Worm (Caenorhabditis elegans) whole organism, L3 larva: Measurements from ENCODE around the gene ndab-2.

ENCODE experiments used
- R02D3.7 ChIP-seq: fragments of 150-350 bp; optimal IDR thresholded peaks from 2 replicates; lab custom pipeline; 2014; ENCODE audit warnings: missing biosample characterization, missing genetic modification characterization
- aly-2 ChIP-seq: fragments of 150-350 bp; optimal IDR thresholded peaks from 2 replicates; lab custom pipeline; 2014; ENCODE audit warnings: missing biosample characterization, missing genetic modification characterization
- ama-1 ChIP-seq: fragments of 150-350 bp; optimal IDR thresholded peaks from 2 replicates; lab custom pipeline; 2018
- ceh-16 ChIP-seq: sonication (generic microtip); optimal IDR thresholded peaks from 2 replicates; lab custom pipeline; 2017; ENCODE audit warnings: missing biosample characterization, missing genetic modification characterization
- ceh-28 ChIP-seq: fragments of 150-350 bp; optimal IDR thresholded peaks from 2 replicates; lab custom pipeline; 2014; ENCODE audit warnings: missing biosample characterization, missing genetic modification reagents, missing genetic modification characterization
- ceh-82 ChIP-seq: fragments of 150-350 bp; optimal IDR thresholded peaks from 2 replicates; lab custom pipeline; 2014; ENCODE audit warnings: missing biosample characterization, missing genetic modification characterization
- ceh-9 ChIP-seq: sonication (generic microtip); optimal IDR thresholded peaks from 2 replicates; lab custom pipeline; 2018; ENCODE audit warnings: missing biosample characterization, missing genetic modification characterization
- daf-12 ChIP-seq: fragments of 150-350 bp; optimal IDR thresholded peaks from 2 replicates; lab custom pipeline; 2014; ENCODE audit warnings: missing biosample characterization, missing genetic modification reagents, missing genetic modification characterization
- egl-27 ChIP-seq: sonication (generic microtip); optimal IDR thresholded peaks from 4 replicates; lab custom pipeline; 2017; ENCODE audit warnings: missing biosample characterization, missing genetic modification reagents, missing genetic modification characterization
- egl-5 ChIP-seq: fragments of 150-350 bp; optimal IDR thresholded peaks from 2 replicates; lab custom pipeline; 2017; ENCODE audit warnings: missing biosample characterization, missing genetic modification reagents, missing genetic modification characterization, inconsistent platforms
- elt-1 ChIP-seq: fragments of 150-350 bp; optimal IDR thresholded peaks from 2 replicates; lab custom pipeline; 2014; ENCODE audit warnings: missing biosample characterization, missing genetic modification characterization
- elt-2 ChIP-seq: sonication (generic microtip); optimal IDR thresholded peaks from 2 replicates; lab custom pipeline; 2016; ENCODE audit warnings: missing genetic modification reagents, mild to moderate bottlenecking, missing genetic modification characterization, missing compliant biosample characterization
- elt-3 ChIP-seq, 3 experiments: fragments of 150-350 bp in 1 of 3; sonication (generic microtip) in 2 of 3; optimal IDR thresholded peaks; 2 replicates in 2 of 3; 4 replicates in 1 of 3; lab custom pipeline; 2014 to 2017; ENCODE audit warnings: missing biosample characterization in 3 of 3, missing genetic modification characterization in 3 of 3
- fkh-10 ChIP-seq: sonication (generic microtip); optimal IDR thresholded peaks from 2 replicates; lab custom pipeline; 2017; ENCODE audit warnings: missing biosample characterization, missing genetic modification reagents, missing genetic modification characterization
- fkh-2 ChIP-seq: fragments of 150-350 bp; optimal IDR thresholded peaks from 2 replicates; lab custom pipeline; 2014; ENCODE audit warnings: missing biosample characterization, missing genetic modification reagents, missing genetic modification characterization
- fos-1 ChIP-seq: fragments of 150-350 bp; optimal IDR thresholded peaks from 2 replicates; lab custom pipeline; 2014; ENCODE audit warnings: missing biosample characterization, missing genetic modification characterization
- hmg-11 ChIP-seq: sonication (generic microtip); optimal IDR thresholded peaks from 2 replicates; lab custom pipeline; 2016; ENCODE audit warnings: missing genetic modification characterization, missing compliant biosample characterization
- jun-1 ChIP-seq: fragments of 150-350 bp; optimal IDR thresholded peaks from 2 replicates; lab custom pipeline; 2014; ENCODE audit warnings: missing biosample characterization, missing genetic modification reagents, missing genetic modification characterization
- lin-15B ChIP-seq: fragments of 150-350 bp; optimal IDR thresholded peaks from 2 replicates; lab custom pipeline; 2014; ENCODE audit warnings: missing biosample characterization, missing genetic modification characterization
- lin-39 ChIP-seq: fragments of 150-350 bp; optimal IDR thresholded peaks from 2 replicates; lab custom pipeline; 2018; ENCODE audit warnings: missing biosample characterization, missing genetic modification reagents, missing genetic modification characterization
- lsy-12 ChIP-seq: sonication (generic microtip); optimal IDR thresholded peaks from 2 replicates; lab custom pipeline; 2016; ENCODE audit warnings: mild to moderate bottlenecking, missing genetic modification characterization, missing compliant biosample characterization
- mdl-1 ChIP-seq: fragments of 150-350 bp; optimal IDR thresholded peaks from 2 replicates; lab custom pipeline; 2014; ENCODE audit warnings: missing biosample characterization, missing genetic modification characterization
- mml-1 ChIP-seq: fragments of 150-350 bp; sonication (generic microtip); optimal IDR thresholded peaks from 3 replicates; lab custom pipeline; 2014; ENCODE audit warnings: missing biosample characterization, missing genetic modification characterization
- nfya-1 ChIP-seq: sonication (generic microtip); optimal IDR thresholded peaks from 2 replicates; lab custom pipeline; 2017; ENCODE audit warnings: missing genetic modification characterization, mild to moderate bottlenecking, missing compliant biosample characterization, antibody characterized with exemption, moderate library complexity; ENCODE audit not compliant: insufficient read depth
- nhr-23 ChIP-seq: fragments of 150-350 bp; optimal IDR thresholded peaks from 2 replicates; lab custom pipeline; 2014; ENCODE audit warnings: missing biosample characterization, missing genetic modification reagents, missing genetic modification characterization
- nhr-237 ChIP-seq: fragments of 150-350 bp; optimal IDR thresholded peaks from 2 replicates; lab custom pipeline; 2014; ENCODE audit warnings: missing biosample characterization, missing genetic modification characterization
- nhr-28 ChIP-seq: fragments of 150-350 bp; optimal IDR thresholded peaks from 2 replicates; lab custom pipeline; 2014; ENCODE audit warnings: missing biosample characterization, missing genetic modification characterization
- nhr-43 ChIP-seq: sonication (generic microtip); optimal IDR thresholded peaks from 2 replicates; lab custom pipeline; 2016; ENCODE audit warnings: mild to moderate bottlenecking, missing genetic modification characterization, missing compliant biosample characterization; ENCODE audit not compliant: poor library complexity, severe bottlenecking
- nhr-77 ChIP-seq: fragments of 150-350 bp; optimal IDR thresholded peaks from 2 replicates; lab custom pipeline; 2014; ENCODE audit warnings: missing biosample characterization, missing genetic modification characterization
- pha-4 ChIP-seq: fragments of 150-350 bp; optimal IDR thresholded peaks from 2 replicates; lab custom pipeline; 2014; ENCODE audit warnings: missing biosample characterization, missing genetic modification reagents, missing genetic modification characterization
- pqm-1 ChIP-seq: fragments of 150-350 bp; optimal IDR thresholded peaks from 2 replicates; lab custom pipeline; 2017; ENCODE audit warnings: missing biosample characterization, missing genetic modification characterization, inconsistent platforms
- sea-2 ChIP-seq: fragments of 150-350 bp; sonication (generic microtip); optimal IDR thresholded peaks from 4 replicates; lab custom pipeline; 2014; ENCODE audit warnings: missing biosample characterization, missing genetic modification reagents, missing genetic modification characterization
- skn-1 ChIP-seq: fragments of 150-350 bp; optimal IDR thresholded peaks from 2 replicates; lab custom pipeline; 2014; ENCODE audit warnings: missing biosample characterization, missing genetic modification characterization
- snpc-4 ChIP-seq: fragments of 150-350 bp; optimal IDR thresholded peaks from 2 replicates; lab custom pipeline; 2014; ENCODE audit warnings: missing biosample characterization, missing genetic modification characterization
- tbx-2 ChIP-seq: sonication (generic microtip); optimal IDR thresholded peaks from 2 replicates; lab custom pipeline; 2016; ENCODE audit warnings: mild to moderate bottlenecking, missing genetic modification characterization, missing compliant biosample characterization
- unc-39 ChIP-seq: sonication (generic microtip); optimal IDR thresholded peaks from 4 replicates; lab custom pipeline; 2017; ENCODE audit warnings: missing biosample characterization, missing genetic modification characterization
- unc-62 ChIP-seq: fragments of 150-350 bp; sonication (generic microtip); optimal IDR thresholded peaks from 4 replicates; lab custom pipeline; 2014; ENCODE audit warnings: missing biosample characterization, missing genetic modification reagents, missing genetic modification characterization
- ztf-11 ChIP-seq: fragments of 150-350 bp; optimal IDR thresholded peaks from 2 replicates; lab custom pipeline; 2014; ENCODE audit warnings: missing biosample characterization, missing genetic modification characterization
- ztf-4 ChIP-seq: fragments of 150-350 bp; optimal IDR thresholded peaks from 2 replicates; lab custom pipeline; 2014; ENCODE audit warnings: missing biosample characterization, missing genetic modification characterization

ndab-2 gene

DNA sequence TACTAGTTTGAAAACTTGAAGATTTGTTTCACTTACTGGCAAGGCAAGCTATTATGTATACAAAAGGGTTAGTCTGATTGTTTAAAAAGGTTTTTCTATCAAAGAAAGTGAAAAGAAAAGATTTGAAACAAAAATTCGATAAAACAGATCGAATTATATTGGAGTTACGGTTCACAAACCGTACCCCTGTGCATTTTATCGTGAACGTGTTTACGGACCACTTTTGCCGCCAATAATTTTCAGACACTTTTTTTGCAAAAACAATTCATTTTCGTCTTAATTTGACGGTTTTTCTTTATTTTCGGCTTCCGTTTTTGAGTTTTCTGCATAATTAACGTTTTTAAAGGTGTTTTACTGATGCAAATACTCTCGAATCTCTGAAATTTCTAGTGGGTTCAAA, 15.3 kb upstream of the ndab-2 start:
- TF ChIP-seq aly-2: no peak
- TF ChIP-seq ceh-9 (tag; lab: Kevin White, UChicago): no peak

ce11 chrIII:7165816-7166229, 14.7 kb upstream of the ndab-2 start:
- peak; percentile 72 for TF ChIP-seq skn-1
- peak; percentile 82 for TF ChIP-seq jun-1
- TF ChIP-seq elt-1 (tag; lab: Kevin White, UChicago): no peak
- TF ChIP-seq pqm-1: peak; percentile 97
- TF ChIP-seq egl-5 (tag; lab: Kevin White, UChicago): peak; percentile 44
- peak; percentile 58 for TF ChIP-seq mdl-1 (tag; lab: Kevin White, UChicago)
- TF ChIP-seq snpc-4 (tag; lab: Kevin White, UChicago): peak; percentile 37
- peak; percentile 27 for TF ChIP-seq lsy-12
- TF ChIP-seq ceh-82 (tag; lab: Kevin White, UChicago): no peak
- TF ChIP-seq pha-4 (tag; lab: Kevin White, UChicago): peak; percentile 70
- TF ChIP-seq ceh-28 (tag; lab: Kevin White, UChicago): peak; percentile 38
- TF ChIP-seq nfya-1: peak; percentile 50
- TF ChIP-seq sea-2: no peak
- TF ChIP-seq lin-39: peak; percentile 5
- peak; percentile 18 for TF ChIP-seq fos-1 (tag; lab: Kevin White, UChicago)
- TF ChIP-seq nhr-77: no peak
- peak; percentile 97 for TF ChIP-seq elt-2 (tag; lab: Kevin White, UChicago)
- no peak for TF ChIP-seq nhr-28 (tag; lab: Kevin White, UChicago)
- TF ChIP-seq lin-15B (tag; lab: Kevin White, UChicago): peak; percentile 42
- no peak for TF ChIP-seq nhr-237 (tag; lab: Kevin White, UChicago)

- TF ChIP-seq ztf-11 (tag; lab: Kevin White, UChicago) (no peak), nhr-77 (no peak), ceh-16 (tag; lab: Kevin White, UChicago) (no peak), lin-15B (tag; lab: Kevin White, UChicago) (peak; percentile 74), egl-5 (tag; lab: Kevin White, UChicago) (no peak), elt-2 (tag; lab: Kevin White, UChicago) (peak; percentile 91), lin-39 (peak; percentile 68), elt-3 (tag; optimal IDR thresholded peaks at IDR 0.05; lab: Kevin White, UChicago) (no peak), pqm-1 (peak; percentile 65), mdl-1 (tag; lab: Kevin White, UChicago) (no peak), daf-12 (tag; lab: Kevin White, UChicago) (no peak), ceh-82 (tag; lab: Kevin White, UChicago) (no peak), nfya-1 (peak; percentile 77), mml-1 (tag; lab: Kevin White, UChicago) (no peak), pha-4 (tag; lab: Kevin White, UChicago) (peak; percentile 51), unc-39 (no peak), hmg-11 (tag; lab: Kevin White, UChicago) (peak; percentile 91), fkh-10 (GFP tag; lab: Kevin White, UChicago) (peak; percentile 23), R02D3.7 (tag; lab: Kevin White, UChicago) (no peak), nhr-43 (no peak), snpc-4 (tag; lab: Kevin White, UChicago) (no peak), ama-1 (lab: Kevin White, UChicago) (no peak), egl-27 (tag; lab: Kevin White, UChicago) (peak; percentile 54), nhr-23 (tag; lab: Kevin White, UChicago) (no peak), jun-1 (no peak), lsy-12 (no peak)
These were observed 13.6 kb upstream of the ndab-2 start for ce11 chrIII:7166664-7167567.

ce11 chrIII:7167568-7167937, 13.0 kb upstream of the ndab-2 start, which contains the start of gene acs-4:
acs-4 (plus strand) TSS chrIII:7167838.
- TF ChIP-seq nhr-23 (tag; lab: Kevin White, UChicago) (no peak), tbx-2 (tag; lab: Kevin White, UChicago) (no peak), fkh-2 (tag; lab: Kevin White, UChicago) (no peak), egl-5 (tag; lab: Kevin White, UChicago) (no peak), nhr-237 (tag; lab: Kevin White, UChicago) (no peak), lin-15B (tag; lab: Kevin White, UChicago) (no peak), snpc-4 (tag; lab: Kevin White, UChicago) (no peak), ztf-4 (tag; lab: Kevin White, UChicago) (no peak), hmg-11 (tag; lab: Kevin White, UChicago) (no peak), pha-4 (tag; lab: Kevin White, UChicago) (no peak), unc-62 (GFP tag; lab: Kevin White, UChicago) (no peak)
